Worm (Caenorhabditis elegans) whole organism, early embryonic: ENCODE data around the gene fbxb-9.
"Not testable (repeated sequence)": the region's sequence is repeated elsewhere in the genome, so short reads cannot be mapped to it uniquely, and the experiment has no call there.

ENCODE experiments used
- B0310.2 ChIP-seq: sonication (generic microtip); optimal IDR thresholded peaks from 2 replicates; lab custom pipeline; 2016; ENCODE audit warnings: mild to moderate bottlenecking, missing genetic modification characterization, missing compliant biosample characterization
- F13C5.2 ChIP-seq: sonication (generic microtip); optimal IDR thresholded peaks from 2 replicates; lab custom pipeline; 2017; ENCODE audit warnings: mild to moderate bottlenecking, missing genetic modification characterization, inconsistent platforms, missing compliant biosample characterization
- aly-1 ChIP-seq: sonication (generic microtip); optimal IDR thresholded peaks from 2 replicates; lab custom pipeline; 2016; ENCODE audit warnings: missing genetic modification characterization, missing compliant biosample characterization
- ama-1 ChIP-seq: fragments of 150-350 bp; optimal IDR thresholded peaks from 2 replicates; lab custom pipeline; 2014
- ceh-13 ChIP-seq: fragments of 200-800 bp; sonication (Bioruptor generic); optimal IDR thresholded peaks from 2 replicates; lab custom pipeline; 2018; ENCODE audit warnings: mild to moderate bottlenecking, missing genetic modification characterization, missing compliant biosample characterization
- ceh-36 ChIP-seq: sonication (generic microtip); optimal IDR thresholded peaks from 2 replicates; lab custom pipeline; 2016; ENCODE audit warnings: missing genetic modification characterization, inconsistent platforms, missing compliant biosample characterization
- ets-7 ChIP-seq: sonication (generic microtip); optimal IDR thresholded peaks from 2 replicates; lab custom pipeline; 2016; ENCODE audit warnings: missing genotype, missing genetic modification characterization, missing compliant biosample characterization
- flt-1 ChIP-seq: fragments of 200-800 bp; sonication (Bioruptor generic); IDR thresholded peaks from 2 replicates; pipeline ENCODE4 v1.3.6; 2022; ENCODE audit warnings: missing genetic modification characterization, missing compliant biosample characterization
- hmbx-1 ChIP-seq: sonication (generic microtip); optimal IDR thresholded peaks from 2 replicates; lab custom pipeline; 2016; ENCODE audit warnings: mild to moderate bottlenecking, missing genetic modification characterization, missing compliant biosample characterization
- hmg-4 ChIP-seq: fragments of 200-800 bp; sonication (Bioruptor generic); optimal IDR thresholded peaks from 2 replicates; lab custom pipeline; 2018; ENCODE audit warnings: mild to moderate bottlenecking, missing genetic modification characterization, missing compliant biosample characterization
- hnd-1 ChIP-seq: sonication (generic microtip); optimal IDR thresholded peaks from 2 replicates; lab custom pipeline; 2016; ENCODE audit warnings: missing genetic modification characterization, missing compliant biosample characterization
- pes-1 ChIP-seq: fragments of 200-800 bp; sonication (Bioruptor generic); IDR thresholded peaks from 2 replicates; pipeline ENCODE4 v1.3.6; 2022; ENCODE audit warnings: missing genetic modification reagents, missing genetic modification characterization, missing compliant biosample characterization
- scrt-1 ChIP-seq: fragments of 200-800 bp; sonication (Bioruptor generic); IDR thresholded peaks from 2 replicates; pipeline ENCODE4 v1.3.6; 2022; ENCODE audit warnings: missing genetic modification characterization, missing compliant biosample characterization
- sea-1 ChIP-seq: fragments of 200-800 bp; sonication (Bioruptor generic); conservative IDR thresholded peaks from 2 replicates; pipeline ENCODE4 v1.3.6; 2022; ENCODE audit warnings: missing genetic modification characterization, missing compliant biosample characterization
- tbx-11 ChIP-seq: fragments of 200-800 bp; sonication (Bioruptor generic); IDR thresholded peaks from 2 replicates; pipeline ENCODE4 v1.3.6; 2022; ENCODE audit warnings: missing genetic modification characterization, missing compliant biosample characterization
- tbx-37 ChIP-seq: fragments of 200-800 bp; sonication (Bioruptor generic); conservative IDR thresholded peaks from 2 replicates; pipeline ENCODE4 v1.3.6; 2022; ENCODE audit warnings: missing genetic modification reagents, missing genetic modification characterization, missing compliant biosample characterization
- tra-4 ChIP-seq: sonication (generic microtip); optimal IDR thresholded peaks from 2 replicates; lab custom pipeline; 2017; ENCODE audit warnings: missing genetic modification characterization, missing compliant biosample characterization

fbxb-9 gene

ce11 chrIV:11176967-11177366 lies 14.6 kb upstream of the fbxb-9 start, which contains the start of gene rap-3:
rap-3 (plus strand) TSS chrIV:11177267.
- TF ChIP-seq B0310.2 (tag; lab: Kevin White, UChicago) (no peak), hmbx-1 (tag; lab: Kevin White, UChicago) (no peak), pes-1 (GFP tag; lab: Robert Waterston, UW) (no peak)

- TF ChIP-seq hmbx-1 (tag; lab: Kevin White, UChicago): no peak
Observed at ce11 chrIV:11174772-11175171, 12.4 kb upstream of the fbxb-9 start.

ce11 chrIV:11169652-11170051 lies 7.3 kb upstream of the fbxb-9 start, which contains the start of gene nhr-67:
nhr-67 (plus strand) TSS chrIV:11169748.
- TF ChIP-seq tra-4 (no peak), ceh-13 (GFP tag; lab: Kevin White, UChicago) (no peak), B0310.2 (tag; lab: Kevin White, UChicago) (no peak), tbx-11 (GFP tag; lab: Robert Waterston, UW) (no peak), tbx-37 (GFP tag; lab: Robert Waterston, UW) (no peak), scrt-1 (no peak), pes-1 (GFP tag; lab: Robert Waterston, UW) (no peak), ceh-36 (no peak), sea-1 (no peak), F13C5.2 (tag; lab: Kevin White, UChicago) (no peak), hmbx-1 (tag; lab: Kevin White, UChicago) (no peak), hnd-1 (no peak), ets-7 (tag; lab: Kevin White, UChicago) (no peak), flt-1 (GFP tag; lab: Robert Waterston, UW) (no peak), aly-1 (tag; lab: Kevin White, UChicago) (no peak), hmg-4 (GFP tag; lab: Kevin White, UChicago) (no peak), ama-1 (lab: Kevin White, UChicago) (no peak)

ce11 chrIV:11164831-11165230 lies 2.5 kb upstream of the fbxb-9 start, which contains the start of gene C08F8.6:
C08F8.6 (minus strand) TSS chrIV:11164931.
- TF ChIP-seq aly-1 (tag; lab: Kevin White, UChicago) (no peak), ets-7 (tag; lab: Kevin White, UChicago) (no peak), B0310.2 (tag; lab: Kevin White, UChicago) (no peak), F13C5.2 (tag; lab: Kevin White, UChicago) (no peak)

DNA sequence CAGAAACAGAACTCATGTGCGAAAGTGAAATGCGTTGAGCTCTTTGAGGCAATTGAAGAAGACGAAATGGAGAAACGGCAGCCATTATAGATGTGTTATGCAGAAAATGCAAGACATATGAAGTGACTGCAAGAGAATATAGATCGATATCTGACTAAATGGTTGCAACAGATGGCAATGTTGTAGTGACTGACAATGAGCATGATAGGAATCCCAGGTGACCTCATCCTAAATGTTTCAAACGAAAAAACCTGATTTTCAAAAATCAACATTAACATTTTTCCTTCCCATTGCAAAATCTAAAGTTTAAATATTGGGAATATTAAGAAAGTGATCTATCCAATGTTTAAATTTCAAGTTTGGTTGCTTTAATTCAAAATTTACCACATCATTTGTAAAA lies 1.6 kb downstream of the fbxb-9 start, which contains the start of gene C08F8.15:
TSS of gene C08F8.15 (minus strand) at position 101 of the 400 bp plus-strand sequence.
- TF ChIP-seq ceh-13 (GFP tag; lab: Kevin White, UChicago) (no peak), aly-1 (tag; lab: Kevin White, UChicago) (no peak), F13C5.2 (tag; lab: Kevin White, UChicago) (no peak), B0310.2 (tag; lab: Kevin White, UChicago) (no peak), pes-1 (GFP tag; lab: Robert Waterston, UW) (no peak), flt-1 (GFP tag; lab: Robert Waterston, UW) (no peak), sea-1 (no peak), ama-1 (lab: Kevin White, UChicago) (no peak), ceh-36 (no peak), ets-7 (tag; lab: Kevin White, UChicago) (no peak), tbx-37 (GFP tag; lab: Robert Waterston, UW) (no peak)

- no peak for TF ChIP-seq tra-4
- TF ChIP-seq hmbx-1 (tag; lab: Kevin White, UChicago): no peak
- TF ChIP-seq tbx-11 (GFP tag; lab: Robert Waterston, UW): no peak
- no peak for TF ChIP-seq B0310.2 (tag; lab: Kevin White, UChicago)
- no peak for TF ChIP-seq hnd-1
Observed at ce11 chrIV:11159886-11160285, 2.5 kb downstream of the fbxb-9 start, which contains the start of gene mboa-4. mboa-4 (minus strand) TSS chrIV:11159986.

- TF ChIP-seq F13C5.2 (tag; lab: Kevin White, UChicago) (no peak), aly-1 (tag; lab: Kevin White, UChicago) (no peak), sea-1 (no peak), tra-4 (no peak), hnd-1 (no peak), B0310.2 (tag; lab: Kevin White, UChicago) (no peak), tbx-11 (GFP tag; lab: Robert Waterston, UW) (no peak)
Observed at ce11 chrIV:11156526-11156925, 5.8 kb downstream of the fbxb-9 start.

- TF ChIP-seq hnd-1; sea-1; tbx-37 (GFP tag; lab: Robert Waterston, UW): not testable (repeated sequence)
Observed at ce11 chrIV:11154425-11155114, 7.8 kb downstream of the fbxb-9 start, which contains the start of gene C08F8.3. C08F8.3 (plus strand) TSS chrIV:11155044.

DNA sequence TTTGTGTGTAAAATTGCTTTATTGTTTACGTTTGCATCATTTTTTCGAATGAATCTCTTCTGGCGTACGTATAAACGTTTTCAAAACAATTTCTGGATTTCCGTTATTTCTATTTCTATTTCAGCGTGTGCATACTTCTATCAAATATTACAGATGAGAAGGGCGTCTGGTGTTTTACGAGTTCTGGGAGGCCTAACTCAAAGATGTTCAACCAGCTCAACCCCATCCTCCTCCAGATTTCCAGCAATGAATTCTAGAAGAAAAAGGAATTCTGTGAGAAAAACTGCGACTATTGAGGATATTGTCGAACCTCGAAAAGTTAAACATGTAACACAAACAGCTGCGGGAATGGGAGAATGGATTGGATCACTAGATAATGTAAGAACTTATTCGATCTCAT lies 11.5 kb downstream of the fbxb-9 start, which contains the start of gene C08F8.2:
TSS of gene C08F8.2 (plus strand) at position 154 of the 400 bp plus-strand sequence.
- TF ChIP-seq ets-7 (tag; lab: Kevin White, UChicago) (no peak), tra-4 (no peak), tbx-11 (GFP tag; lab: Robert Waterston, UW) (no peak), sea-1 (no peak), B0310.2 (tag; lab: Kevin White, UChicago) (no peak), F13C5.2 (tag; lab: Kevin White, UChicago) (no peak), ceh-36 (no peak), aly-1 (tag; lab: Kevin White, UChicago) (no peak), pes-1 (GFP tag; lab: Robert Waterston, UW) (no peak), scrt-1 (no peak), ama-1 (lab: Kevin White, UChicago) (no peak), hmbx-1 (tag; lab: Kevin White, UChicago) (no peak), flt-1 (GFP tag; lab: Robert Waterston, UW) (no peak), hmg-4 (GFP tag; lab: Kevin White, UChicago) (no peak), hnd-1 (no peak), tbx-37 (GFP tag; lab: Robert Waterston, UW) (no peak), ceh-13 (GFP tag; lab: Kevin White, UChicago) (no peak)
